Fruit fly (Drosophila melanogaster) whole organism, wandering third instar larva: ENCODE measurements around the gene CG33172.

Experiments
- HLH106 ChIP-seq: fragments of 200-800 bp; optimal IDR thresholded peaks from 3 replicates; lab custom pipeline; 2019; ENCODE audit warnings: missing biosample characterization, mild to moderate bottlenecking, missing genetic modification characterization, moderate library complexity
- Hr78 ChIP-seq: fragments of >200 bp; optimal IDR thresholded peaks from 2 replicates; lab custom pipeline; 2017; ENCODE audit warnings: missing biosample characterization, missing genetic modification characterization
- Rel ChIP-seq, 2 experiments: fragments of 200-800 bp; sonication (Bioruptor generic) in 1 of 2; optimal IDR thresholded peaks; 2 replicates in 1 of 2; 3 replicates in 1 of 2; lab custom pipeline; 2016 to 2019; ENCODE audit warnings: mild to moderate bottlenecking in 2 of 2, missing biosample characterization in 2 of 2, missing genetic modification characterization in 2 of 2, moderate library complexity in 1 of 2
- Sp1 ChIP-seq: fragments of 200-800 bp; sonication (Bioruptor generic); optimal IDR thresholded peaks from 3 replicates; lab custom pipeline; 2019; ENCODE audit warnings: missing biosample characterization, mild to moderate bottlenecking, missing genetic modification characterization, moderate library complexity
- dl ChIP-seq, 2 experiments: fragments of 175-275, 200-275 bp in 1 of 2; fragments of 200-275 bp in 1 of 2; sonication (Bioruptor generic); optimal IDR thresholded peaks; lab custom pipeline; 2018; ENCODE audit warnings: mild to moderate bottlenecking in 2 of 2, missing biosample characterization in 2 of 2, missing genetic modification characterization in 2 of 2, moderate library complexity in 2 of 2; ENCODE audit not compliant: partially characterized antibody in 2 of 2, insufficient read depth in 1 of 2
- ey ChIP-seq: fragments of 200-800 bp; sonication (Bioruptor generic); optimal IDR thresholded peaks from 2 replicates; lab custom pipeline; 2016; ENCODE audit warnings: missing biosample characterization, missing genetic modification characterization
- foxo ChIP-seq, 2 experiments: fragments of 200-800 bp; sonication (Bioruptor generic); optimal IDR thresholded peaks; 2 replicates in 1 of 2; 3 replicates in 1 of 2; lab custom pipeline; 2016 to 2017; ENCODE audit warnings: missing biosample characterization in 2 of 2, missing genetic modification characterization in 2 of 2
- pan ChIP-seq: fragments of >200 bp; optimal IDR thresholded peaks from 2 replicates; lab custom pipeline; 2017
- psq ChIP-seq: fragments of 200-800 bp; sonication (Bioruptor generic); optimal IDR thresholded peaks from 3 replicates; lab custom pipeline; 2017; ENCODE audit warnings: missing biosample characterization, mild to moderate bottlenecking, missing genetic modification characterization, moderate library complexity
- tai ChIP-seq: sonication (Bioruptor generic); optimal IDR thresholded peaks from 2 replicates; lab custom pipeline; 2016; ENCODE audit warnings: missing biosample characterization, missing genetic modification characterization
- usp ChIP-seq: fragments of >200 bp; optimal IDR thresholded peaks from 2 replicates; lab custom pipeline; 2017; ENCODE audit warnings: missing biosample characterization, missing genetic modification characterization

- TF ChIP-seq pan (lab: Kevin White, UChicago) (no peak), psq (no peak), dl (GFP tag; optimal IDR thresholded peaks at IDR 0.05; lab: Kevin White, UChicago; ENCODE audit: insufficient read depth in 1 of 2, partially characterized antibody in 2 of 2) (no peak), HLH106 (tag; lab: Kevin White, UChicago) (no peak), Hr78 (GFP tag; lab: Kevin White, UChicago) (no peak), tai (GFP tag; lab: Kevin White, UChicago) (no peak), ey (GFP tag; lab: Kevin White, UChicago) (no peak), foxo (GFP tag; optimal IDR thresholded peaks at IDR 0.05; lab: Kevin White, UChicago) (no peak), usp (no peak), Sp1 (GFP tag; lab: Kevin White, UChicago) (no peak), Rel (GFP tag; optimal IDR thresholded peaks at IDR 0.05; lab: Kevin White, UChicago) (no peak), Rel (tag; optimal IDR thresholded peaks at IDR 0.05; lab: Kevin White, UChicago) (no peak)
Observed at dm6 chrX:15759752-15760446, 9.6 kb upstream of the CG33172 start.
